Worm (Caenorhabditis elegans) whole organism, L4 larva: Measurements from ENCODE around the gene rpoa-12.

ENCODE experiments used
- mep-1 ChIP-seq: fragments of 150-350 bp; sonication (generic microtip); optimal IDR thresholded peaks from 3 replicates; lab custom pipeline; 2014; ENCODE audit warnings: missing biosample characterization, missing genetic modification characterization
- snpc-4 ChIP-seq: fragments of 150-350 bp; optimal IDR thresholded peaks from 2 replicates; lab custom pipeline; 2014; ENCODE audit warnings: missing biosample characterization, missing genetic modification characterization
- spr-1 ChIP-seq: sonication (generic microtip); optimal IDR thresholded peaks from 2 replicates; lab custom pipeline; 2016; ENCODE audit warnings: mild to moderate bottlenecking, missing genetic modification characterization, missing compliant biosample characterization
- ztf-11 ChIP-seq: fragments of 150-350 bp; optimal IDR thresholded peaks from 2 replicates; lab custom pipeline; 2014; ENCODE audit warnings: missing biosample characterization, missing genetic modification characterization

DNA sequence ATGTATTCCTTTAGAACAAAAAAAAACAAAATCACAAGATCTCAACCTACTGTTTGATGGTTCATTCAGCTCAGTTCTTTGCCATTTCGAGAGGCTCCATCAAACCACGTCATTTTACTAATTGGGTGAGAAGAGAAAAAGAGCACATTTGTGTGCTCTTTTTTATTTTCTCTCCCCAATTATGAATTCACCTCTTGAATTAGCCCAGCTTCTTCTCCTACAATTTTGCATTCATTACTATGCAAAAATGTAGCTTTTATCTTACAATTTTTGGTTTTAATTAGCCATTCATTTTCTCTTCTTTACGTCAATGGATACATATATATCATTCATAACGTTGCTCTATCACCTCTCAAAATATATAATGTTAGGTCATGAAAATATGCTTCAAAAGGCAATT, 17.5 kb downstream of the rpoa-12 start:
- TF ChIP-seq ztf-11 (tag; lab: Kevin White, UChicago) (no peak), spr-1 (no peak), mep-1 (no peak), snpc-4 (no peak)
